Worm (Caenorhabditis elegans) whole organism, young adult: ENCODE measurements around the gene mab-10.

Source experiments
- C17E4.6 ChIP-seq: fragments of 200-800 bp; sonication (Bioruptor generic); IDR thresholded peaks from 2 replicates; pipeline ENCODE4 v1.3.6; 2022; ENCODE audit warnings: missing genetic modification reagents, missing genetic modification characterization, missing compliant biosample characterization
- K11D2.4 ChIP-seq: fragments of 200-800 bp; sonication (Bioruptor generic); IDR thresholded peaks from 2 replicates; pipeline ENCODE4 v1.3.6; 2022; ENCODE audit warnings: missing genetic modification reagents, missing genetic modification characterization, missing compliant biosample characterization
- K12H6.12 ChIP-seq: fragments of 200-800 bp; sonication (Bioruptor generic); optimal IDR thresholded peaks from 2 replicates; lab custom pipeline; 2018; ENCODE audit warnings: mild to moderate bottlenecking, missing genetic modification characterization, missing compliant biosample characterization
- T07F8.4 ChIP-seq: sonication (generic microtip); optimal IDR thresholded peaks from 2 replicates; lab custom pipeline; 2016; ENCODE audit warnings: mild to moderate bottlenecking, missing genetic modification characterization, moderate library complexity, missing compliant biosample characterization
- Y53G8AR.9 ChIP-seq: fragments of 200-800 bp; sonication (Bioruptor generic); conservative IDR thresholded peaks from 2 replicates; pipeline ENCODE4 v1.3.6; 2022; ENCODE audit warnings: missing genetic modification reagents, missing genetic modification characterization, missing compliant biosample characterization
- Y67H2A.10 ChIP-seq: fragments of 200-800 bp; sonication (Bioruptor generic); conservative IDR thresholded peaks from 2 replicates; pipeline ENCODE4 v1.3.6; 2022; ENCODE audit warnings: missing genetic modification reagents, missing genetic modification characterization, missing compliant biosample characterization
- ama-1 ChIP-seq, 3 experiments: fragments of 150-350 bp in 1 of 3; sonication (generic microtip) in 2 of 3; optimal IDR thresholded peaks; 2 replicates each; lab custom pipeline; 2014 to 2018; ENCODE audit warnings: missing biosample characterization in 2 of 3, missing genetic modification characterization in 2 of 3, missing genetic modification reagents in 2 of 3
- atf-7 ChIP-seq: sonication (generic microtip); optimal IDR thresholded peaks from 2 replicates; lab custom pipeline; 2017; ENCODE audit warnings: mild to moderate bottlenecking, missing genetic modification characterization, missing compliant biosample characterization
- attf-5 ChIP-seq: fragments of 200-800 bp; sonication (Bioruptor generic); optimal IDR thresholded peaks from 2 replicates; lab custom pipeline; 2018; ENCODE audit warnings: mild to moderate bottlenecking, missing genetic modification characterization, missing compliant biosample characterization
- attf-6 ChIP-seq: fragments of 200-800 bp; sonication (Bioruptor generic); IDR thresholded peaks from 2 replicates; pipeline ENCODE4 v1.3.6; 2022; ENCODE audit warnings: missing genetic modification reagents, missing genetic modification characterization, missing compliant biosample characterization
- bed-1 ChIP-seq: fragments of 200-800 bp; sonication (Bioruptor generic); IDR thresholded peaks from 2 replicates; pipeline ENCODE4 v1.3.6; 2022; ENCODE audit warnings: missing genetic modification reagents, missing genetic modification characterization, missing compliant biosample characterization
- cebp-2 ChIP-seq: fragments of 200-800 bp; sonication (Bioruptor generic); IDR thresholded peaks from 2 replicates; pipeline ENCODE4 v1.3.6; 2022; ENCODE audit warnings: missing genetic modification characterization, missing compliant biosample characterization
- ceh-27 ChIP-seq: fragments of 200-800 bp; sonication (Bioruptor generic); optimal IDR thresholded peaks from 2 replicates; lab custom pipeline; 2018; ENCODE audit warnings: mild to moderate bottlenecking, missing genetic modification characterization, moderate library complexity, missing compliant biosample characterization
- die-1 ChIP-seq: sonication (generic microtip); optimal IDR thresholded peaks from 2 replicates; lab custom pipeline; 2016; ENCODE audit warnings: missing genotype, mild to moderate bottlenecking, missing genetic modification characterization, missing compliant biosample characterization
- efl-1 ChIP-seq: fragments of 150-350 bp; optimal IDR thresholded peaks from 2 replicates; lab custom pipeline; 2014; ENCODE audit warnings: missing biosample characterization, missing genetic modification reagents, missing genetic modification characterization
- hlh-12 ChIP-seq: sonication (generic microtip); optimal IDR thresholded peaks from 2 replicates; lab custom pipeline; 2016; ENCODE audit warnings: missing genetic modification characterization, missing compliant biosample characterization
- hlh-26 ChIP-seq: fragments of 200-800 bp; sonication (Bioruptor generic); conservative IDR thresholded peaks from 2 replicates; pipeline ENCODE4 v1.3.6; 2022; ENCODE audit warnings: missing genetic modification reagents, missing genetic modification characterization, missing compliant biosample characterization
- hmg-1.2 ChIP-seq: fragments of 200-800 bp; sonication (Bioruptor generic); IDR thresholded peaks from 2 replicates; pipeline ENCODE4 v1.3.6; 2022; ENCODE audit warnings: missing genetic modification reagents, missing genetic modification characterization, missing compliant biosample characterization
- hmg-20 ChIP-seq: fragments of 200-800 bp; sonication (Bioruptor generic); IDR thresholded peaks from 2 replicates; pipeline ENCODE4 v1.3.6; 2022; ENCODE audit warnings: missing genetic modification reagents, missing genetic modification characterization, missing compliant biosample characterization
- hrde-1 ChIP-seq: sonication (generic microtip); optimal IDR thresholded peaks from 2 replicates; lab custom pipeline; 2016; ENCODE audit warnings: missing genetic modification characterization, mild to moderate bottlenecking, missing compliant biosample characterization, moderate library complexity, missing genotype, missing genetic modification reagents, borderline replicate concordance
- hsf-1 ChIP-seq: fragments of 200-800 bp; sonication (Bioruptor generic); IDR thresholded peaks from 2 replicates; pipeline ENCODE4 v1.3.6; 2022; ENCODE audit warnings: missing genetic modification reagents, missing genetic modification characterization, missing compliant biosample characterization
- lag-1 ChIP-seq: fragments of 200-800 bp; sonication (Bioruptor generic); IDR thresholded peaks from 2 replicates; pipeline ENCODE4 v1.3.6; 2022; ENCODE audit warnings: missing genetic modification reagents, missing genetic modification characterization, missing compliant biosample characterization
- let-526 ChIP-seq: fragments of 200-800 bp; sonication (Bioruptor generic); IDR thresholded peaks from 2 replicates; pipeline ENCODE4 v1.3.6; 2022; ENCODE audit warnings: missing genetic modification reagents, missing genetic modification characterization, missing compliant biosample characterization
- let-607 ChIP-seq, 2 experiments: fragments of 200-800 bp in 1 of 2; sonication (Bioruptor generic) in 1 of 2; sonication (generic microtip) in 1 of 2; optimal IDR thresholded peaks; 2 replicates each; lab custom pipeline; 2016 to 2018; ENCODE audit warnings: mild to moderate bottlenecking in 2 of 2, missing compliant biosample characterization in 2 of 2, missing genetic modification characterization in 2 of 2, moderate library complexity in 2 of 2, missing genotype in 1 of 2
- lin-26 ChIP-seq: fragments of 200-800 bp; sonication (Bioruptor generic); IDR thresholded peaks from 2 replicates; pipeline ENCODE4 v1.3.6; 2022; ENCODE audit warnings: missing genetic modification reagents, missing genetic modification characterization, missing compliant biosample characterization
- lin-35 ChIP-seq, 3 experiments: fragments of 150-350 bp in 2 of 3; sonication (generic microtip) in 1 of 3; optimal IDR thresholded peaks; 2 replicates each; lab custom pipeline; 2014 to 2018; ENCODE audit warnings: missing biosample characterization in 3 of 3, missing genetic modification characterization in 3 of 3, missing genetic modification reagents in 3 of 3
- lir-1 ChIP-seq: fragments of 200-800 bp; sonication (Bioruptor generic); conservative IDR thresholded peaks from 2 replicates; pipeline ENCODE4 v1.3.6; 2022; ENCODE audit warnings: missing genetic modification reagents, missing genetic modification characterization, missing compliant biosample characterization
- lsl-1 ChIP-seq: fragments of 200-800 bp; sonication (Bioruptor generic); optimal IDR thresholded peaks from 2 replicates; lab custom pipeline; 2018; ENCODE audit warnings: mild to moderate bottlenecking, missing genetic modification characterization, moderate library complexity, missing compliant biosample characterization
- lsy-27 ChIP-seq: sonication (generic microtip); optimal IDR thresholded peaks from 2 replicates; lab custom pipeline; 2017; ENCODE audit warnings: missing genetic modification characterization, mild to moderate bottlenecking, missing compliant biosample characterization, antibody characterized with exemption, missing genotype, borderline replicate concordance; ENCODE audit not compliant: insufficient read depth
- madf-3 ChIP-seq: fragments of 200-800 bp; sonication (Bioruptor generic); IDR thresholded peaks from 2 replicates; pipeline ENCODE4 v1.3.6; 2022; ENCODE audit warnings: missing genetic modification reagents, missing genetic modification characterization, missing compliant biosample characterization
- madf-6 ChIP-seq: fragments of 200-800 bp; sonication (Bioruptor generic); IDR thresholded peaks from 2 replicates; pipeline ENCODE4 v1.3.6; 2022; ENCODE audit warnings: missing genetic modification reagents, missing genetic modification characterization, missing compliant biosample characterization
- madf-8 ChIP-seq: fragments of 200-800 bp; sonication (Bioruptor generic); conservative IDR thresholded peaks from 2 replicates; pipeline ENCODE4 v1.3.6; 2022; ENCODE audit warnings: missing genetic modification reagents, missing genetic modification characterization, missing compliant biosample characterization
- mel-28 ChIP-seq: sonication (generic microtip); optimal IDR thresholded peaks from 2 replicates; lab custom pipeline; 2016; ENCODE audit warnings: borderline replicate concordance, mild to moderate bottlenecking, missing genetic modification characterization, missing compliant biosample characterization
- nfya-1 ChIP-seq: sonication (generic microtip); optimal IDR thresholded peaks from 2 replicates; lab custom pipeline; 2017; ENCODE audit warnings: antibody characterized with exemption, missing compliant biosample characterization, missing genetic modification characterization, borderline replicate concordance; ENCODE audit not compliant: insufficient read depth
- nhr-179 ChIP-seq: sonication (generic microtip); optimal IDR thresholded peaks from 2 replicates; lab custom pipeline; 2016; ENCODE audit warnings: mild to moderate bottlenecking, missing genetic modification characterization, missing compliant biosample characterization
- nhr-80 ChIP-seq: sonication (generic microtip); optimal IDR thresholded peaks from 2 replicates; lab custom pipeline; 2016; ENCODE audit warnings: missing genetic modification characterization, missing compliant biosample characterization
- nhr-90 ChIP-seq: sonication (generic microtip); optimal IDR thresholded peaks from 2 replicates; lab custom pipeline; 2016; ENCODE audit warnings: missing genotype, mild to moderate bottlenecking, missing genetic modification characterization, missing compliant biosample characterization
- pha-4 ChIP-seq: fragments of 150-350 bp; sonication (generic microtip); optimal IDR thresholded peaks from 2 replicates; lab custom pipeline; 2014; ENCODE audit warnings: missing biosample characterization, missing genetic modification reagents, missing genetic modification characterization
- sdz-38 ChIP-seq: sonication (generic microtip); optimal IDR thresholded peaks from 2 replicates; lab custom pipeline; 2016; ENCODE audit warnings: missing genotype, missing genetic modification characterization, missing compliant biosample characterization
- snpc-4 ChIP-seq, 5 experiments: fragments of 150-350 bp in 1 of 5; sonication (generic microtip) in 4 of 5; optimal IDR thresholded peaks; 2 replicates each; lab custom pipeline; 2014 to 2018; ENCODE audit warnings: missing genetic modification characterization in 5 of 5, missing biosample characterization in 3 of 5, antibody characterized with exemption in 2 of 5, mild to moderate bottlenecking in 2 of 5, missing compliant biosample characterization in 2 of 5, missing genotype in 2 of 5, moderate library complexity in 2 of 5, missing genetic modification reagents in 1 of 5
- somi-1 ChIP-seq: fragments of 200-800 bp; sonication (Bioruptor generic); optimal IDR thresholded peaks from 2 replicates; lab custom pipeline; 2018; ENCODE audit warnings: mild to moderate bottlenecking, missing genetic modification characterization, missing compliant biosample characterization
- tbx-9 ChIP-seq: sonication (generic microtip); optimal IDR thresholded peaks from 2 replicates; lab custom pipeline; 2016; ENCODE audit warnings: borderline replicate concordance, missing genetic modification characterization, inconsistent platforms, missing compliant biosample characterization
- tlf-1 ChIP-seq: fragments of 200-800 bp; sonication (Bioruptor generic); optimal IDR thresholded peaks from 2 replicates; lab custom pipeline; 2018; ENCODE audit warnings: mild to moderate bottlenecking, missing genetic modification characterization, missing compliant biosample characterization
- xnd-1 ChIP-seq: sonication (generic microtip); optimal IDR thresholded peaks from 2 replicates; lab custom pipeline; 2016; ENCODE audit warnings: missing genotype, missing genetic modification reagents, missing genetic modification characterization, missing compliant biosample characterization
- zim-3 ChIP-seq: sonication (generic microtip); optimal IDR thresholded peaks from 2 replicates; lab custom pipeline; 2017; ENCODE audit warnings: mild to moderate bottlenecking, missing genetic modification characterization, moderate library complexity, missing compliant biosample characterization
- ztf-22 ChIP-seq: fragments of 200-800 bp; sonication (Bioruptor generic); optimal IDR thresholded peaks from 2 replicates; lab custom pipeline; 2018; ENCODE audit warnings: mild to moderate bottlenecking, missing genetic modification characterization, moderate library complexity, missing compliant biosample characterization

The mab-10 gene

DNA sequence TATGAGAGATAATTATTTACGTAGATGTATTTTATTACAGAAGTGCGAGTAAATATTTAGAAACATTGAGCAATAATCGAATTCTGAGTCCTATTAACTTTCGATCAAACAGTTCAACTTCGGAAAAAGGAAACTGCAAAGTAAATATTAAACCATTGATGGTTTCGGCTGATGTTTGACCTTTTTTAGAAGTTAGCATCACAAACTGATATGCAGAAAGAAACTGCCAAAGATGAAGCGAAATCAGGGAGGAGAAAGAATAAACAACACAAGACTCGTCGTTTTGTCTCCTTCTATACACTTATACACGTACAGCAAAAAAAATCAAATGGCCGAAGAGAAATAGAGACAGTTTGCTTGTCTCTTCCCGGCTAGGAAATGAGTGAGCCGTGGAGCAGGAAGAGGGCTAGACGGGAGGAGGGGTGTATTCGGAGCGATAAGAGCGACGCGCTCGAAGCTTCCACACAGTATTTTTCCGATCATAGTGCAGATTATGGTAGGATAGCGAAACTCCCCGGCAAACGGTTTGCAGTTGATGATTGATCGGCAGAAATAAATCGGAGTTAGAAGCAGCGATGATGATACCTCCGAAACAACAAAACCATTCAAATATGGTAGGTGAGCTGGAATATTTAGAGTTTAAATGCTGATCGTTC lies 28.8 kb downstream of the mab-10 start (continued):
- TF ChIP-seq hlh-12 (tag; lab: Kevin White, UChicago), result no peak
- no peak for TF ChIP-seq tbx-9
- TF ChIP-seq lsl-1, result no peak
- TF ChIP-seq madf-8 (GFP tag; lab: Robert Waterston, UW), result no peak
- TF ChIP-seq ama-1 (optimal IDR thresholded peaks at IDR 0.05; lab: Kevin White, UChicago), result peak; percentile 87
- TF ChIP-seq ama-1 (GFP tag; optimal IDR thresholded peaks at IDR 0.05; lab: Kevin White, UChicago), result no peak
- TF ChIP-seq let-607 (tag; optimal IDR thresholded peaks at IDR 0.05; lab: Kevin White, UChicago), result peak; percentile 18 to 50
- TF ChIP-seq atf-7 (tag; lab: Kevin White, UChicago), result no peak
- peak; percentile 74 for TF ChIP-seq nhr-80 (tag; lab: Kevin White, UChicago)
- 0 out of 2 replicates have a peak, but pooled peaks have one; percentile 54 for TF ChIP-seq hsf-1
- no peak for TF ChIP-seq xnd-1 (tag; lab: Kevin White, UChicago)
- TF ChIP-seq snpc-4 (GFP tag; optimal IDR thresholded peaks at IDR 0.05; lab: Kevin White, UChicago), result no peak
- TF ChIP-seq snpc-4 (tag; optimal IDR thresholded peaks at IDR 0.05; lab: Kevin White, UChicago), result no peak
- no peak for TF ChIP-seq C17E4.6 (GFP tag; lab: Robert Waterston, UW)
- TF ChIP-seq zim-3 (tag; lab: Kevin White, UChicago), result no peak
- no peak for TF ChIP-seq K11D2.4 (GFP tag; lab: Robert Waterston, UW)
- TF ChIP-seq pha-4 (tag; lab: Kevin White, UChicago), result no peak
- no peak for TF ChIP-seq K12H6.12 (tag; lab: Kevin White, UChicago)
- no peak for TF ChIP-seq nhr-179 (tag; lab: Kevin White, UChicago)
- TF ChIP-seq lir-1, result no peak
- TF ChIP-seq lsy-27 (tag; lab: Kevin White, UChicago), result no peak
- TF ChIP-seq attf-6, result no peak
- TF ChIP-seq madf-6 (GFP tag; lab: Robert Waterston, UW), result no peak
- no peak for TF ChIP-seq let-526 (GFP tag; lab: Robert Waterston, UW)
- TF ChIP-seq hmg-20 (GFP tag; lab: Robert Waterston, UW), result no peak
- TF ChIP-seq die-1, result no peak
- TF ChIP-seq lin-26, result no peak
- TF ChIP-seq efl-1 (GFP tag; lab: Kevin White, UChicago), result no peak
- TF ChIP-seq somi-1 (GFP tag; lab: Kevin White, UChicago), result no peak
- TF ChIP-seq nhr-90 (tag; lab: Kevin White, UChicago), result no peak
- no peak for TF ChIP-seq hlh-26 (GFP tag; lab: Robert Waterston, UW)
- TF ChIP-seq cebp-2, result no peak
- 0 out of 2 replicates have a peak, but pooled peaks have one; percentile 41 for TF ChIP-seq bed-1
- no peak for TF ChIP-seq tlf-1 (GFP tag; lab: Kevin White, UChicago)
- no peak for TF ChIP-seq attf-5
- TF ChIP-seq ceh-27 (GFP tag; lab: Kevin White, UChicago), result no peak
- no peak for TF ChIP-seq hrde-1 (tag; lab: Kevin White, UChicago)
- TF ChIP-seq hmg-1.2 (GFP tag; lab: Robert Waterston, UW), result no peak
- no peak for TF ChIP-seq lag-1
- no peak for TF ChIP-seq T07F8.4 (tag; lab: Kevin White, UChicago)
- TF ChIP-seq sdz-38 (tag; lab: Kevin White, UChicago), result no peak
- no peak for TF ChIP-seq lin-35 (GFP tag; optimal IDR thresholded peaks at IDR 0.05; lab: Kevin White, UChicago)
- no peak for TF ChIP-seq nfya-1 (tag; lab: Kevin White, UChicago)
- TF ChIP-seq mel-28 (tag; lab: Kevin White, UChicago), result no peak
- no peak for TF ChIP-seq ztf-22 (GFP tag; lab: Kevin White, UChicago)
- TF ChIP-seq madf-3 (GFP tag; lab: Robert Waterston, UW), result no peak
- no peak for TF ChIP-seq Y53G8AR.9 (GFP tag; lab: Robert Waterston, UW)
- no peak for TF ChIP-seq Y67H2A.10 (GFP tag; lab: Robert Waterston, UW)
